Worm (Caenorhabditis elegans) whole organism, late embryonic: ENCODE results near the gene spin-3.

Source experiments
- C08G9.2 ChIP-seq: sonication (generic microtip); optimal IDR thresholded peaks from 2 replicates; lab custom pipeline; 2016; ENCODE audit warnings: mild to moderate bottlenecking, missing genetic modification characterization, moderate library complexity, missing compliant biosample characterization
- F13H6.1 ChIP-seq: sonication (generic microtip); optimal IDR thresholded peaks from 2 replicates; lab custom pipeline; 2016; ENCODE audit warnings: missing genetic modification characterization, missing compliant biosample characterization
- K02D7.2 ChIP-seq: sonication (generic microtip); optimal IDR thresholded peaks from 2 replicates; lab custom pipeline; 2017; ENCODE audit warnings: mild to moderate bottlenecking, missing genetic modification characterization, missing compliant biosample characterization
- K09A11.1 ChIP-seq: sonication (generic microtip); optimal IDR thresholded peaks from 2 replicates; lab custom pipeline; 2017; ENCODE audit warnings: antibody characterized with exemption, mild to moderate bottlenecking, missing genetic modification characterization, missing compliant biosample characterization; ENCODE audit not compliant: insufficient read depth
- Y22D7AL.16 ChIP-seq: sonication (generic microtip); optimal IDR thresholded peaks from 2 replicates; lab custom pipeline; 2016; ENCODE audit warnings: missing genetic modification characterization, missing compliant biosample characterization
- ama-1 ChIP-seq: fragments of 150-350 bp; optimal IDR thresholded peaks from 2 replicates; lab custom pipeline; 2014
- ceh-14 ChIP-seq: sonication (generic microtip); optimal IDR thresholded peaks from 2 replicates; lab custom pipeline; 2016; ENCODE audit warnings: missing genotype, missing genetic modification characterization, missing compliant biosample characterization
- ceh-30 ChIP-seq: fragments of 150-350 bp; optimal IDR thresholded peaks from 2 replicates; lab custom pipeline; 2014; ENCODE audit warnings: missing biosample characterization, missing genetic modification characterization
- ceh-31 ChIP-seq: sonication (generic microtip); optimal IDR thresholded peaks from 2 replicates; lab custom pipeline; 2016; ENCODE audit warnings: missing genetic modification characterization, missing compliant biosample characterization
- ceh-48 ChIP-seq: sonication (generic microtip); optimal IDR thresholded peaks from 2 replicates; lab custom pipeline; 2016; ENCODE audit warnings: missing genetic modification characterization, inconsistent platforms, missing compliant biosample characterization
- ceh-6 ChIP-seq: fragments of 200-800 bp; sonication (Bioruptor generic); optimal IDR thresholded peaks from 2 replicates; lab custom pipeline; 2018; ENCODE audit warnings: mild to moderate bottlenecking, missing genetic modification characterization, missing compliant biosample characterization
- dve-1 ChIP-seq: sonication (generic microtip); optimal IDR thresholded peaks from 2 replicates; lab custom pipeline; 2017; ENCODE audit warnings: antibody characterized with exemption, mild to moderate bottlenecking, missing genetic modification characterization, missing compliant biosample characterization
- ets-4 ChIP-seq: sonication (generic microtip); optimal IDR thresholded peaks from 2 replicates; lab custom pipeline; 2016; ENCODE audit warnings: missing genetic modification characterization, missing compliant biosample characterization
- fax-1 ChIP-seq: sonication (generic microtip); optimal IDR thresholded peaks from 2 replicates; lab custom pipeline; 2016; ENCODE audit warnings: missing genotype, missing genetic modification characterization, missing compliant biosample characterization
- fkh-10 ChIP-seq: fragments of 150-350 bp; optimal IDR thresholded peaks from 2 replicates; lab custom pipeline; 2014; ENCODE audit warnings: missing biosample characterization, missing genetic modification reagents, missing genetic modification characterization
- hlh-13 ChIP-seq: fragments of 200-800 bp; sonication (Bioruptor generic); optimal IDR thresholded peaks from 2 replicates; lab custom pipeline; 2018; ENCODE audit warnings: mild to moderate bottlenecking, missing genetic modification characterization, missing compliant biosample characterization
- hlh-30 ChIP-seq: sonication (generic microtip); optimal IDR thresholded peaks from 2 replicates; lab custom pipeline; 2017; ENCODE audit warnings: antibody characterized with exemption, missing genetic modification characterization, missing compliant biosample characterization; ENCODE audit not compliant: insufficient read depth
- hlh-6 ChIP-seq: sonication (generic microtip); optimal IDR thresholded peaks from 2 replicates; lab custom pipeline; 2016; ENCODE audit warnings: missing genotype, missing genetic modification characterization, missing compliant biosample characterization
- lin-11 ChIP-seq: fragments of 200-800 bp; sonication (Bioruptor generic); optimal IDR thresholded peaks from 2 replicates; lab custom pipeline; 2018; ENCODE audit warnings: mild to moderate bottlenecking, missing genetic modification characterization, missing compliant biosample characterization
- nfya-1 ChIP-seq: sonication (generic microtip); optimal IDR thresholded peaks from 2 replicates; lab custom pipeline; 2017; ENCODE audit warnings: missing genetic modification characterization, mild to moderate bottlenecking, missing compliant biosample characterization, antibody characterized with exemption, moderate library complexity
- nhr-11 ChIP-seq: fragments of 150-350 bp; optimal IDR thresholded peaks from 2 replicates; lab custom pipeline; 2014; ENCODE audit warnings: missing biosample characterization, missing genetic modification characterization
- pag-3 ChIP-seq: sonication (generic microtip); optimal IDR thresholded peaks from 2 replicates; lab custom pipeline; 2016; ENCODE audit warnings: missing compliant biosample characterization, missing genetic modification characterization, borderline replicate concordance
- pat-9 ChIP-seq: fragments of 200-800 bp; sonication (Bioruptor generic); optimal IDR thresholded peaks from 2 replicates; lab custom pipeline; 2018; ENCODE audit warnings: mild to moderate bottlenecking, missing genetic modification characterization, moderate library complexity, missing compliant biosample characterization
- pax-1 ChIP-seq: fragments of 150-350 bp; optimal IDR thresholded peaks from 2 replicates; lab custom pipeline; 2014; ENCODE audit warnings: missing biosample characterization, missing genetic modification characterization
- pha-2 ChIP-seq: sonication (generic microtip); optimal IDR thresholded peaks from 2 replicates; lab custom pipeline; 2017; ENCODE audit warnings: mild to moderate bottlenecking, missing genetic modification characterization, missing compliant biosample characterization
- pha-4 ChIP-seq: fragments of 150-350 bp; optimal IDR thresholded peaks from 2 replicates; lab custom pipeline; 2018; ENCODE audit warnings: missing biosample characterization, missing genetic modification reagents, missing genetic modification characterization
- tbx-2 ChIP-seq: sonication (generic microtip); optimal IDR thresholded peaks from 2 replicates; lab custom pipeline; 2016; ENCODE audit warnings: missing genetic modification characterization, missing compliant biosample characterization
- unc-42 ChIP-seq: sonication (generic microtip); optimal IDR thresholded peaks from 2 replicates; lab custom pipeline; 2016; ENCODE audit warnings: missing genotype, missing genetic modification characterization, missing compliant biosample characterization
- zip-5 ChIP-seq: sonication (generic microtip); optimal IDR thresholded peaks from 2 replicates; lab custom pipeline; 2016; ENCODE audit warnings: missing genetic modification characterization, missing compliant biosample characterization

The spin-3 gene

DNA sequence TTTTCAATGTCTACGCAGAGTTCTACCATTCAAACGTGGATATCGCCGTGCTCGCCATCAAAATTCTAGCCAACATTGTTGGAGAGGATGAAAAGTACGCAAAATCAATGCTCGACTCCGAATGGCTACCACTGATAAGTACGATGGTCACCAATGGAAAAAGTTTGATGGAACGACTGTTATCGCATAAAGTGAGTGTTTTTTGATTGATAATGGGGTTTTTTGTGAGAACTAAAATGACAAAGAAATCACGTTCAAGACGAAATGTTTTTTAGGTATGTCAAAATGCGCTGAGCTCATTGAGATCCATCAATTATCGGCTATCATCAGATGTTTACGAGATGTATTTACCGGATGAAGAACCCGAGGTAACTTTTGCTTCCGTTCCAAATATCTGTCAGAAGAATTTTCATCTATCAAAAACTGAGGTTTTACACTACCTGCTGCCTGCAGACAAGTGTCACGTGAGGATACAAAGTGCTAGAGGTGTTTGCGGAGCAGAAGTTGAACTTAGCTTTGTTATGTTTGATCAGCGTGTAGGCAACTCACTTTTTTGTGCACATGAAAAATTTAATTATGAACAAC, 23.8 kb upstream of the spin-3 start:
- TF ChIP-seq dve-1, result no peak

DNA sequence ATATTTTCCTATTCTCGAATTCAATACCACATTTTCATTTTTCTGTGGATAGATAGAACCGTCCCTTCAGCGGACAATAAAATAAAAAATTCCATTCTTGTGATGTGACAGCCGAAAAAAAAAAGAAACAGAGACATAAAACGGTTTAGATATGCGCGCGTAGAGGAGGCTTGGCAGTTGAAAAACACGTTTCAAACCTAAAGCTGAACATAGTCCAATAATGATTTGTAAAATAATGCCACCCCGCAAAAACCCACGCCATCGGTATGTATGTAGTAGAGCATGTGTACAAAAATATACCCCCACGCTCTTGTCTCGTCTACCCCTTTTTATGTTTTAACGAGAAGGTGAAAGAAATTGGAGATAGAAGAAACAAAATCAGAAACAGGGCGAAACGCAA, 21.4 kb upstream of the spin-3 start:
- TF ChIP-seq Y22D7AL.16 (no peak), ceh-31 (tag; lab: Kevin White, UChicago) (no peak), zip-5 (no peak), pat-9 (no peak), unc-42 (no peak), lin-11 (no peak), K09A11.1 (tag; lab: Kevin White, UChicago) (no peak), hlh-6 (tag; lab: Kevin White, UChicago) (no peak), C08G9.2 (tag; lab: Kevin White, UChicago) (no peak), F13H6.1 (tag; lab: Kevin White, UChicago) (no peak), ceh-48 (tag; lab: Kevin White, UChicago) (no peak), K02D7.2 (no peak), ceh-14 (tag; lab: Kevin White, UChicago) (no peak), tbx-2 (tag; lab: Kevin White, UChicago) (no peak), nfya-1 (tag; lab: Kevin White, UChicago) (no peak), fkh-10 (GFP tag; lab: Kevin White, UChicago) (no peak), pag-3 (no peak), pha-4 (tag; lab: Kevin White, UChicago) (no peak), hlh-30 (no peak)

- no peak for TF ChIP-seq unc-42
- TF ChIP-seq, all 69 proteins: peak for 0
Measured at ce11 chrX:13110004-13110403, 20.0 kb upstream of the spin-3 start.

ce11 chrX:13112664-13113063, 17.4 kb upstream of the spin-3 start:
- TF ChIP-seq ceh-6 (no peak), dve-1 (no peak), ama-1 (lab: Kevin White, UChicago) (no peak)
- TF ChIP-seq, all 69 proteins: peak for 0

ce11 chrX:13113457-13113856, 16.6 kb upstream of the spin-3 start, which contains the start of gene F17H10.2:
F17H10.2 (plus strand) TSS chrX:13113772.
- TF ChIP-seq ceh-30 (tag; lab: Kevin White, UChicago), result no peak
- TF ChIP-seq hlh-30, result peak; percentile 14

DNA sequence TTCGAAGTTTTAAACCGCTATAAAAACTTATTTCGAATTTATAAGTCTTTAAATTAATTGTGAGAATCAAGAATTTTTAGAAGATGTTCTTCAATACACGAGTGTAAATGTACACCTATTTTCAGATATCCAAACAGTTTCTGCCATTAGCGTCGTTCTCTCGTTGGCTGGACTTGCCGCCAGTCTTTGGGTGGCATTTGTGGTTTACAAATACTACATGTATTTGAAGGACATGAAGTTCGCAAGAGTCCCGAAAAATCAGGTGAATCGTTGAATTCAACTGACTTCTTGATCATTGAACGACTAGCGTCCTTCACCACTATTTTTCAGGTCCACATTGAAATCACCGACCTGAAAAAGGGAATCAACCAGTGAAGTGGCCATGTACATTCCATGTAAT, 14.4 kb upstream of the spin-3 start:
- no peak for TF ChIP-seq tbx-2 (tag; lab: Kevin White, UChicago)
- TF ChIP-seq ceh-31 (tag; lab: Kevin White, UChicago), result no peak
- no peak for TF ChIP-seq ets-4

ce11 chrX:13116380-13116779, 13.7 kb upstream of the spin-3 start:
- no peak for TF ChIP-seq pha-2 (tag; lab: Kevin White, UChicago)
- TF ChIP-seq fax-1 (tag; lab: Kevin White, UChicago), result no peak
- TF ChIP-seq pax-1 (tag; lab: Kevin White, UChicago), result no peak
- TF ChIP-seq hlh-13 (GFP tag; lab: Kevin White, UChicago), result no peak

- TF ChIP-seq nhr-11, result no peak
- TF ChIP-seq ceh-30 (tag; lab: Kevin White, UChicago), result no peak
- TF ChIP-seq ceh-6, result no peak
- TF ChIP-seq F13H6.1 (tag; lab: Kevin White, UChicago), result no peak
- TF ChIP-seq, all 69 proteins: peak for 0
Measured at ce11 chrX:13119900-13120299, 10.1 kb upstream of the spin-3 start.
